Worm (Caenorhabditis elegans) whole organism, midembryonic: ENCODE measurements around the gene sra-3.

ENCODE experiments used
- cog-1 ChIP-seq: sonication (generic microtip); optimal IDR thresholded peaks from 2 replicates; lab custom pipeline; 2016; ENCODE audit warnings: missing genetic modification characterization, missing compliant biosample characterization
- flt-1 ChIP-seq: fragments of 200-800 bp; sonication (Bioruptor generic); IDR thresholded peaks from 2 replicates; pipeline ENCODE4 v1.3.6; 2022; ENCODE audit warnings: missing genetic modification characterization, missing compliant biosample characterization
- klf-2 ChIP-seq: fragments of 200-800 bp; sonication (Bioruptor generic); conservative IDR thresholded peaks from 2 replicates; pipeline ENCODE4 v1.3.6; 2022; ENCODE audit warnings: missing genetic modification reagents, missing genetic modification characterization, missing compliant biosample characterization
- med-1 ChIP-seq: sonication (generic microtip); optimal IDR thresholded peaks from 2 replicates; lab custom pipeline; 2017; ENCODE audit warnings: missing genetic modification characterization, mild to moderate bottlenecking, missing compliant biosample characterization, antibody characterized with exemption, missing genetic modification reagents; ENCODE audit not compliant: insufficient read depth
- tab-1 ChIP-seq: fragments of 200-800 bp; sonication (Bioruptor generic); IDR thresholded peaks from 2 replicates; pipeline ENCODE4 v1.3.6; 2022; ENCODE audit warnings: missing genetic modification characterization, missing compliant biosample characterization
- ztf-23 ChIP-seq: fragments of 200-800 bp; sonication (Bioruptor generic); IDR thresholded peaks from 2 replicates; pipeline ENCODE4 v1.3.6; 2022; ENCODE audit warnings: missing genetic modification reagents, missing genetic modification characterization, missing compliant biosample characterization
- ztf-29 ChIP-seq: fragments of 200-800 bp; sonication (Bioruptor generic); IDR thresholded peaks from 2 replicates; pipeline ENCODE4 v1.3.6; 2022; ENCODE audit warnings: missing genetic modification reagents, missing genetic modification characterization, missing compliant biosample characterization

- TF ChIP-seq cog-1 (tag; lab: Kevin White, UChicago) (no peak), klf-2 (GFP tag; lab: Robert Waterston, UW) (no peak), flt-1 (GFP tag; lab: Robert Waterston, UW) (no peak), tab-1 (GFP tag; lab: Robert Waterston, UW) (no peak), med-1 (GFP tag; lab: Kevin White, UChicago) (no peak), ztf-29 (GFP tag; lab: Robert Waterston, UW) (no peak), ztf-23 (GFP tag; lab: Robert Waterston, UW) (no peak)
Observed at ce11 chrII:9516836-9517235, 23.8 kb downstream of the sra-3 start, which contains the start of gene gcy-1.
